Worm (Caenorhabditis elegans): ENCODE measurements around the gene F14D7.2.
"Not testable (repeated sequence)": the region's sequence is repeated elsewhere in the genome, so short reads cannot be mapped to it uniquely, and the experiment has no call there.

- not testable (repeated sequence) for TF ChIP-seq ama-1 (optimal IDR thresholded peaks at IDR 0.05); lin-13 (GFP tag; optimal IDR thresholded peaks at IDR 0.05); lsy-2 (tag; optimal IDR thresholded peaks at IDR 0.05); snpc-4 (tag; optimal IDR thresholded peaks at IDR 0.05); ces-1 (GFP tag; optimal IDR thresholded peaks at IDR 0.05); ceh-82 (tag; optimal IDR thresholded peaks at IDR 0.05); nhr-71 (tag; optimal IDR thresholded peaks at IDR 0.05); nhr-47 (tag; optimal IDR thresholded peaks at IDR 0.05); mef-2 (tag; optimal IDR thresholded peaks at IDR 0.05); sox-4 (tag; optimal IDR thresholded peaks at IDR 0.05); pqm-1 (tag; optimal IDR thresholded peaks at IDR 0.05); unc-130 (tag; optimal IDR thresholded peaks at IDR 0.05); ztf-4 (tag; optimal IDR thresholded peaks at IDR 0.05); nhr-77 (tag; optimal IDR thresholded peaks at IDR 0.05)
Observed at ce11 chrV:14308164-14308563, 14.6 kb upstream of the F14D7.2 start, which contains the start of gene spig-5.

Data from whole organism, L1 larva.